Fruit fly (Drosophila melanogaster): ENCODE results near the gene Mnat9.
A peak's percentile ranks its signal among the peaks of the same experiment; 100 is the strongest.

Mnat9 gene

dm6 chr3R:31571885-31572292, 44.1 kb downstream of the Mnat9 start, which contains the start of gene gammaCOP (continued):
- peak; percentile 92 for TF ChIP-seq Doc3 (GFP tag; IDR thresholded peaks at IDR 0.05; ENCODE audit: partially characterized antibody)
- TF ChIP-seq zfh2 (GFP tag; optimal IDR thresholded peaks at IDR 0.05): peak; percentile 2
- TF ChIP-seq Ets97D (GFP tag; optimal IDR thresholded peaks at IDR 0.05): peak; percentile 43
- peak; percentile 91 for TF ChIP-seq tna (GFP tag; IDR thresholded peaks at IDR 0.05; ENCODE audit: partially characterized antibody)
- peak; percentile 34; the same call in 1 of the 2 replicates for TF ChIP-seq CG42726 (GFP tag; IDR thresholded peaks at IDR 0.05; ENCODE audit: partially characterized antibody)
- TF ChIP-seq CG17361 (GFP tag; IDR thresholded peaks at IDR 0.05): no peak; the same call in 2 of the 3 replicates
- peak; percentile 36 for TF ChIP-seq CG2712 (tag; optimal IDR thresholded peaks at IDR 0.05)
- TF ChIP-seq grau (tag; optimal IDR thresholded peaks at IDR 0.05): peak; percentile 2
- TF ChIP-seq CG33557 (GFP tag; optimal IDR thresholded peaks at IDR 0.05): no peak
- TF ChIP-seq da (GFP tag; optimal IDR thresholded peaks at IDR 0.05): no peak
- no peak for TF ChIP-seq fru (optimal IDR thresholded peaks at IDR 0.05)
- TF ChIP-seq CG15479 (GFP tag; optimal IDR thresholded peaks at IDR 0.05): no peak
- TF ChIP-seq sens (GFP tag): peak; percentile 53
- no peak for TF ChIP-seq bigmax (GFP tag; optimal IDR thresholded peaks at IDR 0.05)
- peak; percentile 55 for TF ChIP-seq CG13624 (GFP tag; optimal IDR thresholded peaks at IDR 0.05)
- peak; percentile 52 for TF ChIP-seq pzg (GFP tag; optimal IDR thresholded peaks at IDR 0.05)
- peak; percentile 78; the same call in 1 of the 2 replicates for TF ChIP-seq Dref (GFP tag; IDR thresholded peaks at IDR 0.05)
- TF ChIP-seq CG4617 (GFP tag; optimal IDR thresholded peaks at IDR 0.05; ENCODE audit: borderline replicate concordance): peak; percentile 42
- TF ChIP-seq CG14860 (GFP tag; IDR thresholded peaks at IDR 0.05; ENCODE audit: partially characterized antibody): peak; percentile 90
- TF ChIP-seq run (tag; optimal IDR thresholded peaks at IDR 0.05): no peak
- no peak for TF ChIP-seq chn (GFP tag; optimal IDR thresholded peaks at IDR 0.05)
- TF ChIP-seq CG3726 (GFP tag; IDR thresholded peaks at IDR 0.05): no peak
- no peak for TF ChIP-seq maf-S (GFP tag; optimal IDR thresholded peaks at IDR 0.05)
- TF ChIP-seq nerfin-2 (GFP tag; IDR thresholded peaks at IDR 0.05; ENCODE audit: partially characterized antibody): peak; percentile 79
- peak; percentile 73 for TF ChIP-seq amos (GFP tag; IDR thresholded peaks at IDR 0.05; ENCODE audit: partially characterized antibody)
- TF ChIP-seq p53 (GFP tag; optimal IDR thresholded peaks at IDR 0.05): peak; percentile 30
- peak; percentile 52 for TF ChIP-seq row (GFP tag; IDR thresholded peaks at IDR 0.05)
- TF ChIP-seq Myb (GFP tag; optimal IDR thresholded peaks at IDR 0.05): peak; percentile 37
- no peak for TF ChIP-seq fd96Cb (tag; optimal IDR thresholded peaks at IDR 0.05)
- no peak for TF ChIP-seq pho (GFP tag; optimal IDR thresholded peaks at IDR 0.05)
- TF ChIP-seq her (GFP tag; optimal IDR thresholded peaks at IDR 0.05): peak; percentile 15
- peak; percentile 88 for TF ChIP-seq CG16813 (GFP tag; IDR thresholded peaks at IDR 0.05; ENCODE audit: partially characterized antibody)
- TF ChIP-seq CG11695 (GFP tag; IDR thresholded peaks at IDR 0.05): no peak
- TF ChIP-seq Rx (GFP tag; IDR thresholded peaks at IDR 0.05): no peak
- peak; percentile 26 for TF ChIP-seq CoRest (tag; optimal IDR thresholded peaks at IDR 0.05)
- peak; percentile 98 for TF ChIP-seq CG13287 (GFP tag; IDR thresholded peaks at IDR 0.05; ENCODE audit: partially characterized antibody)
- no peak for TF ChIP-seq Abd-B (GFP tag; optimal IDR thresholded peaks at IDR 0.05)
- peak; percentile 90 for TF ChIP-seq knrl (GFP tag; IDR thresholded peaks at IDR 0.05; ENCODE audit: partially characterized antibody)
- peak; percentile 50 for TF ChIP-seq CG14710 (tag; optimal IDR thresholded peaks at IDR 0.05)
- TF ChIP-seq lbe (GFP tag; optimal IDR thresholded peaks at IDR 0.05): peak; percentile 11
- TF ChIP-seq ewg (GFP tag; optimal IDR thresholded peaks at IDR 0.05): no peak
- TF ChIP-seq gcm (GFP tag; optimal IDR thresholded peaks at IDR 0.05): peak; percentile 15
- TF ChIP-seq CG8388 (GFP tag; optimal IDR thresholded peaks at IDR 0.05): no peak
- TF ChIP-seq Scr (GFP tag; IDR thresholded peaks at IDR 0.05; ENCODE audit: partially characterized antibody): peak; percentile 94
- TF ChIP-seq dmrt11E (tag; optimal IDR thresholded peaks at IDR 0.05): no peak
- peak; percentile 78; the same call in 2 of the 3 replicates for TF ChIP-seq CG6791 (GFP tag; IDR thresholded peaks at IDR 0.05; ENCODE audit: partially characterized antibody)
- no peak for TF ChIP-seq salm (tag; optimal IDR thresholded peaks at IDR 0.05)
- no peak for TF ChIP-seq CG15696 (tag; optimal IDR thresholded peaks at IDR 0.05)
- no peak for TF ChIP-seq cad (GFP tag; optimal IDR thresholded peaks at IDR 0.05)
- TF ChIP-seq BEAF-32 (GFP tag; optimal IDR thresholded peaks at IDR 0.05): peak; percentile 87

Data from whole organism, embryonic.